Fruit fly (Drosophila melanogaster) whole organism, adult: ENCODE data around the gene CG16853.

ENCODE experiments used
- CG11617 ChIP-seq: fragments of 200-800 bp; sonication (Bioruptor generic); optimal IDR thresholded peaks from 2 replicates; lab custom pipeline; 2017; ENCODE audit warnings: mild to moderate bottlenecking, missing biosample characterization, missing genetic modification reagents, missing genetic modification characterization
- CG12768 ChIP-seq: fragments of 200-800 bp; sonication (Bioruptor generic); optimal IDR thresholded peaks from 2 replicates; lab custom pipeline; 2017; ENCODE audit warnings: missing biosample characterization, missing genetic modification characterization, mild to moderate bottlenecking, moderate library complexity, missing genetic modification reagents
- CG14711 ChIP-seq: fragments of 200-800 bp; sonication (Bioruptor generic); optimal IDR thresholded peaks from 2 replicates; lab custom pipeline; 2018; ENCODE audit warnings: missing biosample characterization, mild to moderate bottlenecking, missing genetic modification characterization, moderate library complexity
- CG1620 ChIP-seq: fragments of 200-800 bp; sonication (Bioruptor generic); optimal IDR thresholded peaks from 2 replicates; lab custom pipeline; 2016; ENCODE audit warnings: missing biosample characterization, missing genetic modification characterization
- CG33017 ChIP-seq: fragments of 200-800 bp; sonication (Bioruptor generic); optimal IDR thresholded peaks from 2 replicates; lab custom pipeline; 2018; ENCODE audit warnings: missing biosample characterization, mild to moderate bottlenecking, missing genetic modification characterization, moderate library complexity
- CG5204 ChIP-seq: fragments of 200-800 bp; sonication (Bioruptor generic); optimal IDR thresholded peaks from 2 replicates; lab custom pipeline; 2016; ENCODE audit warnings: missing biosample characterization, missing genetic modification characterization
- CG7045 ChIP-seq: fragments of 200-800 bp; sonication (Bioruptor generic); optimal IDR thresholded peaks from 2 replicates; lab custom pipeline; 2017; ENCODE audit warnings: missing biosample characterization, mild to moderate bottlenecking, missing genetic modification characterization
- CG7101 ChIP-seq: fragments of 200-800 bp; sonication (Bioruptor generic); optimal IDR thresholded peaks from 2 replicates; lab custom pipeline; 2018; ENCODE audit warnings: missing biosample characterization, mild to moderate bottlenecking, missing genetic modification characterization, moderate library complexity
- Clk ChIP-seq: fragments of 200-800 bp; sonication (Bioruptor generic); optimal IDR thresholded peaks from 2 replicates; lab custom pipeline; 2017; ENCODE audit warnings: missing biosample characterization, missing genetic modification characterization
- Crg-1 ChIP-seq: fragments of 200-800 bp; sonication (Bioruptor generic); optimal IDR thresholded peaks from 2 replicates; lab custom pipeline; 2016; ENCODE audit warnings: missing biosample characterization, missing genetic modification characterization
- Hr96 ChIP-seq: fragments of 200-800 bp; sonication (Bioruptor generic); optimal IDR thresholded peaks from 2 replicates; lab custom pipeline; 2016; ENCODE audit warnings: missing biosample characterization, missing genetic modification characterization
- Mnt ChIP-seq: fragments of 200-800 bp; sonication (Bioruptor generic); optimal IDR thresholded peaks from 2 replicates; lab custom pipeline; 2016; ENCODE audit warnings: missing biosample characterization, mild to moderate bottlenecking, missing genetic modification characterization
- bab1 ChIP-seq: fragments of 200-800 bp; sonication (Bioruptor generic); optimal IDR thresholded peaks from 3 replicates; lab custom pipeline; 2019; ENCODE audit warnings: missing biosample characterization, mild to moderate bottlenecking, missing genetic modification characterization, moderate library complexity
- cic ChIP-seq: fragments of 200-800 bp; sonication (Bioruptor generic); optimal IDR thresholded peaks from 2 replicates; lab custom pipeline; 2017; ENCODE audit warnings: missing biosample characterization, mild to moderate bottlenecking, missing genetic modification characterization, moderate library complexity
- cnc ChIP-seq, 2 experiments: fragments of >200 bp; optimal IDR thresholded peaks; 2 replicates each; lab custom pipeline; 2017
- kay ChIP-seq: fragments of 200-800 bp; sonication (Bioruptor generic); peaks from one replicate; lab custom pipeline; 2016; ENCODE audit warnings: missing biosample characterization, missing genetic modification characterization, borderline replicate concordance
- ovo ChIP-seq: fragments of 200-800 bp; sonication (Bioruptor generic); optimal IDR thresholded peaks from 2 replicates; lab custom pipeline; 2016; ENCODE audit warnings: missing biosample characterization, missing genetic modification characterization
- pad ChIP-seq: fragments of 200-800 bp; sonication (Bioruptor generic); optimal IDR thresholded peaks from 3 replicates; lab custom pipeline; 2017; ENCODE audit warnings: missing biosample characterization, missing genetic modification characterization, mild to moderate bottlenecking, moderate library complexity, missing genetic modification reagents
- tj ChIP-seq: fragments of 200-800 bp; sonication (Bioruptor generic); optimal IDR thresholded peaks from 3 replicates; lab custom pipeline; 2017; ENCODE audit warnings: missing biosample characterization, mild to moderate bottlenecking, missing genetic modification characterization, moderate library complexity
- toe ChIP-seq: fragments of 200-800 bp; sonication (Bioruptor generic); optimal IDR thresholded peaks from 2 replicates; lab custom pipeline; 2016; ENCODE audit warnings: missing biosample characterization, missing genetic modification characterization

The CG16853 gene

DNA sequence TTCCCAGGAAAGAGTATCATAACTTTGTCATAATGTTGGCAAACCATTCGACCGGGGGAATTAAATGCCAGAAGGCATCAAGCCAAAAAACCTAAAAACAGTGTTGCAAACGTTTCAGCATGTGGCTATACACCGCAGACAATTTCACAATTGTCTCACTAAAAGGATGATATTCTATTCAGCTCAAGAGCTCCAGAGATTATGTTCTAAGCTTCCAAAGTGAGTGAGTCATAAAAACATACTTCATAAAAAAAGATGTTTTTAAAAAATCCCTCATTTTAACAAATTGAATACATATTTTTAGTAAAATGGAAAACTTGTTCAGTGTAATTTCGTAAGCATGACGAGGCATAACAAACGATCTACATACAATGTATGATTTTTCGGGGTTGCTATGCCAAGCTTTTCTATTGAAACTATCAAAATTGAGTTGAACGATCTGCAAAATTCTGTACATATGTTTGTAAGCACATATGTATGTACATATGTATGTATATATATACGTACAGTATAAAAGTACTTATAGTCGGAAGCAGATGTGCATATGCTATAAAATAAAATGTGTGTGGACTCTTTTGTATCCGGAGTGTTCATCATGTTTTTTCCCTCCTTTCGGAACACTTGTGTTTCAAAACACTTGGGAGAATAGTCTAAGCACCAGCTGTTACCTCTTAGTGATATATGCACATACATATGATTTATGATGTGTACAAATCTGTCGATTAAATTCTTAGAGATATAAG, 27.0 kb upstream of the CG16853 start:
- TF ChIP-seq ovo (GFP tag; lab: Kevin White, UChicago), result no peak
- TF ChIP-seq CG5204, result no peak
- peak; percentile 3 for TF ChIP-seq CG14711

DNA sequence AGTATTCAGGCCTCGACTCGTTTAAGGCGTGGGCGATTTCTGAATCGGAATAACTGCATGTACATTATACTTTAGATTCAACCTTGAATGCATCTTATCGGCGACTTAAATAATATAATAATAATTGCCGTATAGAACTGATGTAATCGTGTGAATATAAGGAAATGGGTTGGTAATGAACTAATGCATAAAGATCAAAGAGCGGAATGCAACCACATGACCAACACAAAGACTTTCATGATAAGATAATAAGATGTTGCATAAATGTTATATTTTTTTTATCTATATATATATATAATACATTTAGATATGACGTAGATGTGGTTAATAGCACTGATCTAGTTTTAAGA, 26.4 kb upstream of the CG16853 start:
- TF ChIP-seq CG12768 (GFP tag; lab: Kevin White, UChicago), result no peak
- TF ChIP-seq CG1620, result no peak
- TF ChIP-seq Crg-1 (GFP tag; lab: Kevin White, UChicago), result no peak
- no peak for TF ChIP-seq tj
- TF ChIP-seq kay (GFP tag; lab: Kevin White, UChicago), result peak; percentile 88
- TF ChIP-seq ovo (GFP tag; lab: Kevin White, UChicago), result no peak

DNA sequence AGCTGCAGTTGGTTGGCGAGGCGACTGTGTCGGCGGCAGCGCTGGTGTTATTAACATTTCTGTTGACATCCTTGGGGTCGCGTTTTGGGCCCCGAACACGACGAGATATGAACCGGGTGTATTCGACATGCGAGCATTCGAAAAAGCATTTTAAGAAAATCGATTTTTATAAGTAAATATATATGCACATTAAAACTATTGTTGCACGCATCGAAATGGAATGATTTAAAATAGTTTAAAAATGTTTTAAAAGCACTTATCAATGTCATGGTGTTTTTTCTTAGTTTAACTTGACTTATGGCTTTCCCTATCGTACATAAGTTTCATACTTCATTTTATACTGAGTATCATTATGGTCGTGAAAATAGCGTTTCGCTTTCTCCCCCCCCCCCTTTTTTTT, 20.3 kb upstream of the CG16853 start:
- no peak for TF ChIP-seq tj
- no peak for TF ChIP-seq Crg-1 (GFP tag; lab: Kevin White, UChicago)
- no peak for TF ChIP-seq Hr96 (GFP tag; lab: Kevin White, UChicago)
- no peak for TF ChIP-seq CG7101 (tag; lab: Kevin White, UChicago)
- TF ChIP-seq Clk (GFP tag; lab: Kevin White, UChicago), result no peak
- no peak for TF ChIP-seq CG7045
- TF ChIP-seq ovo (GFP tag; lab: Kevin White, UChicago), result no peak
- no peak for TF ChIP-seq CG5204
- no peak for TF ChIP-seq CG12768 (GFP tag; lab: Kevin White, UChicago)
- TF ChIP-seq pad (GFP tag; lab: Kevin White, UChicago), result no peak
- no peak for TF ChIP-seq CG1620
- no peak for TF ChIP-seq bab1 (GFP tag; lab: Kevin White, UChicago)
- no peak for TF ChIP-seq CG33017 (tag; lab: Kevin White, UChicago)
- TF ChIP-seq cic, result no peak
- no peak for TF ChIP-seq CG14711

DNA sequence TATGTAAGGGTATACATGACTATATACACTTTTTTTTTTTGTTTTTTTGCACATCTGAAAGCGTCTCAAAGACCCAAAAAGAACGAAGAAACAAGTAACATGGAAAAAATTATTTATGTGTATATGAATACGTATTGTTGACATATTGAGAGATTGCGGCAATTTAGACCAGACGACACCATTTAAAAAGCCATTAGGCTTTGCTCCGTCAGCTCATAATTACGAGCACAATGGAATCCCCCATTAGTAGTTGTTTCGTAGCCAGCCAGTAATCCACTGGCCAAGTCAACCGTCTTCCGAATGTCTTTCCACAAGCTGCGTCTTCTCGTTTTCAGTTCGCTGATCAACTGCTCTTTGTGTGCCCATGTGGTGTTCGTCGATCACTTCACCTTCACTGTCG, 14.5 kb upstream of the CG16853 start, which contains the start of gene CG33640:
TSS of gene CG33640 (plus strand) at position 301 of the 400 bp plus-strand sequence.
- no peak for TF ChIP-seq bab1 (GFP tag; lab: Kevin White, UChicago)
- no peak for TF ChIP-seq CG14711
- TF ChIP-seq cnc (optimal IDR thresholded peaks at IDR 0.05; lab: Kevin White, UChicago), result no peak
- no peak for TF ChIP-seq CG7101 (tag; lab: Kevin White, UChicago)
- no peak for TF ChIP-seq pad (GFP tag; lab: Kevin White, UChicago)
- no peak for TF ChIP-seq CG5204
- no peak for TF ChIP-seq toe (GFP tag; lab: Kevin White, UChicago)
- TF ChIP-seq CG12768 (GFP tag; lab: Kevin White, UChicago), result no peak
- TF ChIP-seq Mnt (GFP tag; lab: Kevin White, UChicago), result no peak
- TF ChIP-seq CG33017 (tag; lab: Kevin White, UChicago), result no peak
- TF ChIP-seq CG11617 (GFP tag; lab: Kevin White, UChicago), result no peak
- TF ChIP-seq Clk (GFP tag; lab: Kevin White, UChicago), result no peak
- no peak for TF ChIP-seq CG7045
- TF ChIP-seq CG1620, result no peak
- TF ChIP-seq Hr96 (GFP tag; lab: Kevin White, UChicago), result no peak

DNA sequence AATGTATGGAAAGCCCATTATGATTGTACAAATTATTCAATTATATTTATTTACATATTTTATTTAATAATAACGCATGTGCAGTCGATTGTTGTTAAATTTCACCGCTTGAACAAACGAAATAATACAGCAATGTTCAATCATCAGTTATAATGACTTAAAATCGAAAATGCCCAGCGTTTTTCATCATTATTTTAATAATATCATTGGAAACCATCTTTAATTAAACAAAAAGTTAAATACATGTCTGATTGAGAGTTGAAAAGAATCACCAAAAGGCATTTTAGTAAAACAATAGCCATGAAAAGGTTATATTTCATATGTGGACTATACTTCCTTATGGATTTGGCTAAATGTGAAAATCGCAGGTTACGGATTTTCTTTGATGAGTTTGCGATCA, 13.3 kb upstream of the CG16853 start, which contains the start of gene CG33641:
TSS of gene CG33641 (plus strand) at position 301 of the 400 bp plus-strand sequence.
- no peak for TF ChIP-seq Crg-1 (GFP tag; lab: Kevin White, UChicago)
- TF ChIP-seq kay (GFP tag; lab: Kevin White, UChicago), result no peak
- TF ChIP-seq CG14711, result no peak
- TF ChIP-seq CG33017 (tag; lab: Kevin White, UChicago), result no peak
- no peak for TF ChIP-seq CG12768 (GFP tag; lab: Kevin White, UChicago)
- no peak for TF ChIP-seq CG5204
- no peak for TF ChIP-seq cic
- no peak for TF ChIP-seq bab1 (GFP tag; lab: Kevin White, UChicago)
- no peak for TF ChIP-seq Clk (GFP tag; lab: Kevin White, UChicago)
- no peak for TF ChIP-seq Mnt (GFP tag; lab: Kevin White, UChicago)
- no peak for TF ChIP-seq Hr96 (GFP tag; lab: Kevin White, UChicago)
- no peak for TF ChIP-seq CG7045

DNA sequence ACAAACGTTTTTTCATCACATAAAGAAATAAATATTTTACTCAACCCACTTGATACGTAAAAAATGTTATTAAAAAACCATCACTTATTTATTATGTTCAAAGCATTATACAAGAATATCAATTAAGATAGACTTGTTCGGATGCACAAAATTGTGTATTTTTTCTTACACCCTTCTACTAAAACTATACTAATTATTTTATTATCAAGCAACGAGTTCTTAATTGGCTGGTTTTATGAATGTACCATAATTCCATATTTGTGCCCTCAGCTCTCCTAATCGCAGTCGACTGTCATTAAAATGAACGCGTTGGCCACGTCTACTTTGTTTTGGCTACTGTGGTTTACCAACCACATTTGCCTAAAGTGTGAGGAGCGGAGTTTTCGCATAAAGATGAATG, 12.4 kb upstream of the CG16853 start, which contains the start of gene CG33642:
TSS of gene CG33642 (plus strand) at position 301 of the 400 bp plus-strand sequence.
- TF ChIP-seq tj (no peak), CG7045 (no peak), CG33017 (tag; lab: Kevin White, UChicago) (no peak), cnc (optimal IDR thresholded peaks at IDR 0.05; lab: Kevin White, UChicago) (no peak), kay (GFP tag; lab: Kevin White, UChicago) (no peak)

DNA sequence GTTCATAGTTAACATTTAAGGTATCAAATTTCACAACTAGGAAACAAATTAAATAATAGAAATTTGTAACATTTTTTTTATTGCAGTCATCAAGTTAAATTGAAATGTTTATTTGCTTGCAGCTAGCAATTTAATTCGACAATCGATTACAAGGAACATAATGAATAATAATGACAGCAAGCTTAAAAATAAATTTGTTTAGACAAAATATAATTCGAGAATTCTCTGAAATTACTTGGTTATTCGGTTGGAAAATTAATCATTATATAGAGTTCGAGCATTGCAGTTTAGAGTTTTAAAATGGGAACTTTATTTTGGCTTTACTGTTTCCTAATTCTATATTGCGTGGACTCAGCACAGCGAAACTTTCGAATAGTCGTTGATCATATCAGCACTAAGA, 11.3 kb upstream of the CG16853 start, which contains the start of gene CG33643:
TSS of gene CG33643 (plus strand) at position 301 of the 400 bp plus-strand sequence.
- TF ChIP-seq pad (GFP tag; lab: Kevin White, UChicago), result no peak
- TF ChIP-seq kay (GFP tag; lab: Kevin White, UChicago), result no peak
- TF ChIP-seq toe (GFP tag; lab: Kevin White, UChicago), result no peak
- TF ChIP-seq Crg-1 (GFP tag; lab: Kevin White, UChicago), result no peak
- no peak for TF ChIP-seq bab1 (GFP tag; lab: Kevin White, UChicago)
- no peak for TF ChIP-seq cnc (optimal IDR thresholded peaks at IDR 0.05; lab: Kevin White, UChicago)
- no peak for TF ChIP-seq ovo (GFP tag; lab: Kevin White, UChicago)
- TF ChIP-seq Hr96 (GFP tag; lab: Kevin White, UChicago), result no peak
- TF ChIP-seq Mnt (GFP tag; lab: Kevin White, UChicago), result no peak
- TF ChIP-seq CG14711, result no peak
